Worm (Caenorhabditis elegans): ENCODE results near the gene mob-2.

mob-2 gene

DNA sequence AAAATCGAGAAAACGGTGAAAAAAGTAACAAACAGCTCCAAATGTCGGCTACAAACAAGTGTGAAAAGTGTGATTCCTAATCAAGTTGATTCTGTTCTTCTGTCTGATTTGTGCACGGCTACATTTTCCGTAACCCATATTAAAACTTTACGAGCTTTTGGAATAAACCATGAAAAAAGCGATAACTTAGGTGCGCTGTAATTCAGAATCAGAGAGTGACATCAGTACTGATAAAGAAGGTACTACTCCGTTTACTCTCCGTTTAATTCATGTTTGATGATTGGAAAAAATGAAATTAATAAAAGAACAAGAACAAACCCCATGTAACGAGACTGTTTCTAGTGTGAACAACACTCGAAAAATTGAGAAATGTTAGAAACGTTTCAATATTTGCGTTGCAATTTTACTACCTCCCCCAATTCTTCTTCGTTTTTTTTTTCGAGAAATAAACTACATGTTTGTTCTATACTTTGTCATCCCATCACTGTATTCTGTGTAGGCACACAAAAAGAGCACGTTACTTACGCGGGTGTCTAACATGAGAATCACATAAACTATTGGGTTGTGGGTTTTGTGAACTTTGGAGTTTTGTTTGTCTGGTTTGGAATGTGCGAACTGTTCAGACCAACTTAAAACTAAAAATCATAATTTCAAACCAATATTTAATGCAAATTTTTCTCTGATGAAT is 7.4 kb downstream of the mob-2 start:
- TF ChIP-seq ref-2 (tag; optimal IDR thresholded peaks at IDR 0.05) (no peak), ceh-18 (tag; optimal IDR thresholded peaks at IDR 0.05) (no peak), lin-11 (tag; optimal IDR thresholded peaks at IDR 0.05) (no peak), tbx-2 (tag; optimal IDR thresholded peaks at IDR 0.05) (no peak), madf-2 (tag; optimal IDR thresholded peaks at IDR 0.05) (no peak), ceh-30 (tag; optimal IDR thresholded peaks at IDR 0.05) (no peak), fkh-10 (GFP tag; optimal IDR thresholded peaks at IDR 0.05) (no peak), hlh-6 (tag; optimal IDR thresholded peaks at IDR 0.05) (no peak), hlh-30 (tag; optimal IDR thresholded peaks at IDR 0.05; ENCODE audit: insufficient read depth) (no peak), nfya-1 (tag; optimal IDR thresholded peaks at IDR 0.05) (no peak)

DNA sequence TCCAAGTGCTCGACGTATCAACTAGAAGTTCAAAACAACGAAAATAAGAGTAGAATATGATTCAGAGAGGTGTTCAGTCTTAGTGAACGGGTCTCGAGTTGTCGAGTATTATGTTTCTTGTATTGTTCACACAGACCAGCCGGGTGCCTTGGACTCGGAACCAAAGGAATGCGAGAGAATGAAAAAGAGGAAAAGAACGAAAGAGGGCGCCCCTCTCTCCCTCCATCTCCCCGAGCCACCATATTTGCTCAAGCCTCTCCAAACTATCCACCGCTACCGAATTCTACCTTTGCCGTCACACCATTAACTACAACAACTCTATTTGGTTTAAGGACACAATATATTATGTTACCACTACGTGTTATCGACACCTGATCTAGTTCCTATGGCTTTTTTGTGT is 8.1 kb downstream of the mob-2 start:
- TF ChIP-seq ceh-34 (tag; optimal IDR thresholded peaks at IDR 0.05), result peak; percentile 58
- TF ChIP-seq pat-9 (tag; optimal IDR thresholded peaks at IDR 0.05), result no peak

DNA sequence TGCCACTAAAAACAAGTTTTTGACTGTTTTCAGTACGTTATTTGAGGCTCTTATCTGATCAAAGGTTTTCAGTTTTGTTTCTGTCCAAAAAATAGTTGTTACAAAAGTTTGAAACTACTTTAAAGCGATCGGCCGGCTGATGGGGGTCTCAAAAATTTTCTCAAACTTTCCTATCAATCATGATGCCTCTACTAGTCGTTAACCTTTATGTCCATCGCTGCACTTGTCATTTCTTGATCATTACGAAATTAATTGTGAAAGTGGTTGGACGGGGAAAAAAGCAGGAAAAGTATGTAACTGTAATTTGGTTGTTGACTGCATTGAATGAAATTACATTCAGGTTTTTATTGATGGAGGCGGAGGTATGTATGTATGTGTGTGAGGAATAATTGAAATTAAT is 10.0 kb downstream of the mob-2 start:
- TF ChIP-seq fkh-6 (tag; optimal IDR thresholded peaks at IDR 0.05) (no peak), K02D7.2 (tag; optimal IDR thresholded peaks at IDR 0.05) (no peak), dve-1 (tag; optimal IDR thresholded peaks at IDR 0.05) (no peak), K09A11.1 (tag; optimal IDR thresholded peaks at IDR 0.05; ENCODE audit: insufficient read depth) (no peak), unc-55 (GFP tag; optimal IDR thresholded peaks at IDR 0.05) (no peak), unc-86 (tag; optimal IDR thresholded peaks at IDR 0.05) (no peak), fkh-10 (GFP tag; optimal IDR thresholded peaks at IDR 0.05) (no peak), ref-2 (tag; optimal IDR thresholded peaks at IDR 0.05) (no peak), pha-4 (tag; optimal IDR thresholded peaks at IDR 0.05) (no peak), ceh-24 (tag; optimal IDR thresholded peaks at IDR 0.05) (no peak), ceh-9 (tag; optimal IDR thresholded peaks at IDR 0.05) (no peak), pqm-1 (tag; optimal IDR thresholded peaks at IDR 0.05) (no peak), hlh-8 (tag; optimal IDR thresholded peaks at IDR 0.05) (no peak), hlh-15 (tag; optimal IDR thresholded peaks at IDR 0.05) (no peak), ets-4 (tag; optimal IDR thresholded peaks at IDR 0.05) (no peak), mec-3 (tag; optimal IDR thresholded peaks at IDR 0.05; ENCODE audit: borderline replicate concordance) (no peak), hlh-30 (tag; optimal IDR thresholded peaks at IDR 0.05; ENCODE audit: insufficient read depth) (no peak), ama-1 (optimal IDR thresholded peaks at IDR 0.05) (no peak), ceh-14 (tag; optimal IDR thresholded peaks at IDR 0.05) (no peak), fax-1 (tag; optimal IDR thresholded peaks at IDR 0.05) (no peak)

DNA sequence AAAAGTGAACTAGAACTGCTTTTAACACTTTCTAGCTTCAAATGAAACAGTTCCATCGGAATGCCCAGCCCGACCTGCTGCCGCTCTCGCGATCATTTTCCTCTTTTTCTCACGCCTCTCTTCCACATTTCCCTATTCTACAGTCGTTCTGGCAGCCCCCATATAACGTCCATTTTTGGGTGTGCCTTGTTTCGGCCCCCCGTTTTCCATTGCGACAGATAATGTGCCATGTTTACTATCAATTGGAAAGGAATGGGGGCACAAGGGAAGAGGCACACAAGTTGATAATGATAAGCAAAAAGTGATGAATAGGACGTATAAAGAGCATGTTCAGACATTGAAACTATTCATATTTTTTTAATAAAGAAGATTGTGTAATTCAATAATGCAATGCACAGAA is 10.9 kb downstream of the mob-2 start:
- peak; percentile 10 for TF ChIP-seq ceh-34 (tag; optimal IDR thresholded peaks at IDR 0.05)
- peak; percentile 85 for TF ChIP-seq elt-2 (tag; optimal IDR thresholded peaks at IDR 0.05)
- peak; percentile 7 for TF ChIP-seq tbx-2 (tag; optimal IDR thresholded peaks at IDR 0.05)
- TF ChIP-seq fax-1 (tag; optimal IDR thresholded peaks at IDR 0.05), result no peak
- TF ChIP-seq hlh-13 (GFP tag; optimal IDR thresholded peaks at IDR 0.05), result no peak

DNA sequence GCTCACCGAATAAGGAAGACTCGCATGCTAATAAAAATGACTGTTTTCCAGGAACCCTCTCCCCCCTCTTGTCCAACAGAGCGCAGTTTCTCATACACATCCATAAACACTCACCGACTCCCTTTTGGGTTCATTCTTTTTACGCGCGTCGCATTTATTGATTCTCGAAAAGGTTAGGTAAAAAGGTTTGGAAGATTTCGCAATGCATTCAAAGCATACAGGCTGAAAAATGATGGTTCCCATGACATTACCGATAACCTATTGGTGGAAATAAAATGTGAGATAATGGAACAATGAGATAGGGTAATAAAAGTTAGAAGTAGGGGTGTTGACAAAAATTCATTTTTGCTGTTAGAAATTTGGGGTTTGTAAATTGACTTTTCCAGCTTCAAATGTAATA is 11.4 kb downstream of the mob-2 start:
- TF ChIP-seq syd-9 (tag; optimal IDR thresholded peaks at IDR 0.05) (no peak), ceh-9 (tag; optimal IDR thresholded peaks at IDR 0.05) (no peak), dve-1 (tag; optimal IDR thresholded peaks at IDR 0.05) (no peak), lim-6 (tag; optimal IDR thresholded peaks at IDR 0.05) (no peak), ceh-48 (tag; optimal IDR thresholded peaks at IDR 0.05) (peak; percentile 13), gmeb-2 (tag; optimal IDR thresholded peaks at IDR 0.05) (no peak), eyg-1 (tag; optimal IDR thresholded peaks at IDR 0.05) (no peak)
